Worm (Caenorhabditis elegans): Measurements from ENCODE around the gene cul-6.

cul-6 gene

ce11 chrIV:12558925-12559450 is 31.3 kb downstream of the cul-6 start, which contains the start of the genes ZK795.2 and ZK795.3:
ZK795.2 (minus strand) TSS chrIV:12558975.
ZK795.3 (plus strand) TSS chrIV:12559365.
- peak; percentile 11 for TF ChIP-seq mab-5 (tag; optimal IDR thresholded peaks at IDR 0.05)
- no peak for TF ChIP-seq ztf-4 (tag; optimal IDR thresholded peaks at IDR 0.05)
- TF ChIP-seq alr-1 (tag; optimal IDR thresholded peaks at IDR 0.05) = no peak
- TF ChIP-seq aly-2 (tag; optimal IDR thresholded peaks at IDR 0.05) = no peak
- TF ChIP-seq lsy-2 (tag; optimal IDR thresholded peaks at IDR 0.05) = peak; percentile 73 to 85
- no peak for TF ChIP-seq nhr-23 (tag; optimal IDR thresholded peaks at IDR 0.05)
- no peak for TF ChIP-seq ceh-82 (tag; optimal IDR thresholded peaks at IDR 0.05)
- TF ChIP-seq R02D3.7 (tag; optimal IDR thresholded peaks at IDR 0.05) = no peak
- TF ChIP-seq sem-4 (tag; optimal IDR thresholded peaks at IDR 0.05) = no peak
- TF ChIP-seq F13H6.1 (tag; optimal IDR thresholded peaks at IDR 0.05) = peak; percentile 1
- no peak for TF ChIP-seq nhr-12 (tag; optimal IDR thresholded peaks at IDR 0.05)
- TF ChIP-seq ztf-1 (GFP tag; conservative IDR thresholded peaks at IDR 0.05) = no peak
- no peak for TF ChIP-seq nhr-77 (tag; optimal IDR thresholded peaks at IDR 0.05)
- peak; percentile 84 for TF ChIP-seq C34F6.9 (tag; optimal IDR thresholded peaks at IDR 0.05)
- no peak for TF ChIP-seq elt-1 (tag; optimal IDR thresholded peaks at IDR 0.05)
- no peak for TF ChIP-seq skn-1 (tag; optimal IDR thresholded peaks at IDR 0.05)
- TF ChIP-seq lin-11 (tag; optimal IDR thresholded peaks at IDR 0.05) = no peak
- TF ChIP-seq nhr-25 (tag; optimal IDR thresholded peaks at IDR 0.05) = peak; percentile 74
- TF ChIP-seq nhr-6 (tag; optimal IDR thresholded peaks at IDR 0.05) = peak; percentile 22
- TF ChIP-seq snpc-4 (tag; optimal IDR thresholded peaks at IDR 0.05) = peak; percentile 39
- TF ChIP-seq crh-2 (tag; optimal IDR thresholded peaks at IDR 0.05) = peak; percentile 56
- TF ChIP-seq Y55F3AM.14 (GFP tag; optimal IDR thresholded peaks at IDR 0.05) = no peak
- no peak for TF ChIP-seq nhr-237 (tag; optimal IDR thresholded peaks at IDR 0.05)
- TF ChIP-seq nhr-10 (tag; optimal IDR thresholded peaks at IDR 0.05) = no peak
- TF ChIP-seq sma-9 (GFP tag; optimal IDR thresholded peaks at IDR 0.05) = peak; percentile 56
- no peak for TF ChIP-seq sma-9 (tag; optimal IDR thresholded peaks at IDR 0.05)
- TF ChIP-seq unc-55 (GFP tag; optimal IDR thresholded peaks at IDR 0.05) = peak; percentile 88
- TF ChIP-seq peb-1 (tag; optimal IDR thresholded peaks at IDR 0.05) = no peak
- TF ChIP-seq fos-1 (tag; optimal IDR thresholded peaks at IDR 0.05) = peak; percentile 11
- peak; percentile 42 for TF ChIP-seq sma-3 (GFP tag; optimal IDR thresholded peaks at IDR 0.05)
- TF ChIP-seq elt-3 (tag; optimal IDR thresholded peaks at IDR 0.05) = no peak
- TF ChIP-seq lin-13 (GFP tag; optimal IDR thresholded peaks at IDR 0.05) = peak; percentile 67
- no peak for TF ChIP-seq ama-1 (optimal IDR thresholded peaks at IDR 0.05)
- no peak for TF ChIP-seq dmd-4 (tag; optimal IDR thresholded peaks at IDR 0.05)
- TF ChIP-seq ztf-11 (tag; optimal IDR thresholded peaks at IDR 0.05) = no peak
- TF ChIP-seq nhr-129 (tag; optimal IDR thresholded peaks at IDR 0.05) = peak; percentile 19
- no peak for TF ChIP-seq ceh-16 (tag; optimal IDR thresholded peaks at IDR 0.05)
- no peak for TF ChIP-seq egl-27 (tag; optimal IDR thresholded peaks at IDR 0.05)
- TF ChIP-seq lin-39 (tag; optimal IDR thresholded peaks at IDR 0.05) = no peak
- no peak for TF ChIP-seq nhr-11 (tag; optimal IDR thresholded peaks at IDR 0.05)
- no peak for TF ChIP-seq zag-1 (tag; optimal IDR thresholded peaks at IDR 0.05)
- TF ChIP-seq unc-39 (tag; optimal IDR thresholded peaks at IDR 0.05) = no peak
- no peak for TF ChIP-seq mdl-1 (tag; optimal IDR thresholded peaks at IDR 0.05)
- TF ChIP-seq gmeb-1 (tag; optimal IDR thresholded peaks at IDR 0.05) = peak; percentile 99
- no peak for TF ChIP-seq blmp-1 (tag; optimal IDR thresholded peaks at IDR 0.05; ENCODE audit: insufficient read depth)
- no peak for TF ChIP-seq unc-62 (GFP tag; optimal IDR thresholded peaks at IDR 0.05)
- TF ChIP-seq nhr-21 (tag; optimal IDR thresholded peaks at IDR 0.05) = peak; percentile 32
- no peak for TF ChIP-seq mbf-1 (tag; optimal IDR thresholded peaks at IDR 0.05)
- TF ChIP-seq ZK546.5 (tag; optimal IDR thresholded peaks at IDR 0.05) = no peak
